Worm (Caenorhabditis elegans): Measurements from ENCODE around the gene W04G3.7.
A peak's percentile ranks its signal among the peaks of the same experiment; 100 is the strongest.

Gene W04G3.7

DNA sequence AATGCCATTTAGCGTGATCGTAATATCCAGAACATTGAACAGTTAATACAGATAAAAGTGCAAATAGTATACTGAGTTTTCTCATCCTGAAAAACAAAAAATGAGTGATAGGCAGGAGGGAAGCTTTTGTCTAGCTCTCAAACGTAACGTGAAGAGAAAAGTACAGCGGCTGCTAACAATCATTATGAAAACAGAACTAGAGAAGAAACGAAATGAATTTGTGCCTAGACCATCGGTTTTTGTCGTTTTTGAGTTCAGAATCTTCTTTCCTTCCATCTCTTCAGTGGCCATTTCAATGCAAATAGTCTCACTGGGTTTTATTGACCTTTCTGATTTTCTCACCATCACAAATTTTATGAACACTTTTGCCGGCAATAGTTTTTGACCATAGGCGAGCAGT is at the start of gene W04G3.7:
Gene W04G3.7 (minus strand): TSS at position 101 of the 400 bp plus-strand sequence.
- TF ChIP-seq hlh-1 (tag; optimal IDR thresholded peaks at IDR 0.05), result no peak
- TF ChIP-seq bed-3 (GFP tag; optimal IDR thresholded peaks at IDR 0.05), result no peak

DNA sequence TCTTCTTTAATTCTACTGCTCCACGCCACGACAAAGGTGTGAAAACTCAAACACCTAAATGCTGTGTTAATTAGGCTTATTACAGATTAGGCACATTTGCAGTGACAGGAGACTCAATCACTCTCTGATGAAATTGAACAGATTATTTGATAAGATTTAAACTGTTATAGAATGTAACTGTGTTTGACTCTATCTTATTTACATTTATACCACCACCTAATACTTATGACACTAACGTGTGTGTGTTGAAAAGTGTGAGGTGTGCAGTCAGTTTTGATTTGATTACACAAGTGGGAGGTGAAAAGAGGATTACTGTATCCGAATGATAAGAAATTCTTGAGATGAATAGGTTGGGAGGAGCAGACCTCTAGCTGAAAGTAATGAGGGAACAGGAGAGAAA is 47.2 kb upstream of the W04G3.7 start:
- TF ChIP-seq M03D4.4 (tag; optimal IDR thresholded peaks at IDR 0.05) (no peak), lin-32 (GFP tag; optimal IDR thresholded peaks at IDR 0.05) (no peak), unc-120 (tag; optimal IDR thresholded peaks at IDR 0.05; ENCODE audit: poor library complexity, severe bottlenecking) (no peak), sem-2 (GFP tag; optimal IDR thresholded peaks at IDR 0.05) (no peak), tbx-8 (GFP tag; optimal IDR thresholded peaks at IDR 0.05) (no peak), cnd-1 (tag; optimal IDR thresholded peaks at IDR 0.05) (no peak), bed-3 (GFP tag; optimal IDR thresholded peaks at IDR 0.05) (no peak), pha-4 (tag; optimal IDR thresholded peaks at IDR 0.05) (no peak), hlh-1 (tag; optimal IDR thresholded peaks at IDR 0.05) (no peak), ham-2 (GFP tag; optimal IDR thresholded peaks at IDR 0.05) (no peak), flh-1 (GFP tag; optimal IDR thresholded peaks at IDR 0.05) (no peak), ztf-11 (tag; optimal IDR thresholded peaks at IDR 0.05) (no peak), blmp-1 (tag; optimal IDR thresholded peaks at IDR 0.05) (no peak), elt-3 (tag; optimal IDR thresholded peaks at IDR 0.05) (no peak), ces-1 (GFP tag; optimal IDR thresholded peaks at IDR 0.05) (no peak), drap-1 (GFP tag; optimal IDR thresholded peaks at IDR 0.05) (no peak), mab-5 (tag; optimal IDR thresholded peaks at IDR 0.05) (no peak), sptf-1 (tag; optimal IDR thresholded peaks at IDR 0.05) (no peak), ceh-83 (GFP tag; optimal IDR thresholded peaks at IDR 0.05) (no peak)

DNA sequence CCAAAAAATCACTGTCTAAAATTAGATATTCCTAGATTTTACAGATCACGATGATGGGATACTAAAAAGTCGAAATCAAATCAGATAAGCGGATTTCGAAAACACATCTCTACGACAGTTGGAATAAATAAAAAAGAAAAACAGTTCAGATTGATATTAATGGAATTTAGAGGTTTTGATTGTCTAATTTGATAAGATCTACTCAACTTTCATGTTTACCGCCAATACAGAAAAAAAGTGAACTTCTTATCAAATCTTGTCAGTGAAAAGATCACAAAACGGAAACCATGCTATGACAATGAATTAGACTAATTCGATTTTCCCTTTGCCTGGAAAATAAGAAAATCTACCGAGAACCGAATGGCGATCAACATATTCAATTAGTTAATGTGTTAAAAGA is 41.2 kb upstream of the W04G3.7 start:
- TF ChIP-seq unc-39 (tag; optimal IDR thresholded peaks at IDR 0.05) (no peak), elt-1 (tag; optimal IDR thresholded peaks at IDR 0.05; ENCODE audit: borderline replicate concordance, insufficient read depth) (no peak), nhr-76 (tag; optimal IDR thresholded peaks at IDR 0.05) (no peak), nhr-2 (tag; optimal IDR thresholded peaks at IDR 0.05) (no peak), mab-5 (tag; optimal IDR thresholded peaks at IDR 0.05) (no peak), ceh-43 (GFP tag; optimal IDR thresholded peaks at IDR 0.05) (no peak), mep-1 (tag; optimal IDR thresholded peaks at IDR 0.05) (no peak), tbx-8 (GFP tag; optimal IDR thresholded peaks at IDR 0.05) (no peak), drap-1 (GFP tag; optimal IDR thresholded peaks at IDR 0.05) (no peak), M03D4.4 (tag; optimal IDR thresholded peaks at IDR 0.05) (no peak), snpc-4 (tag; optimal IDR thresholded peaks at IDR 0.05) (no peak), ztf-11 (tag; optimal IDR thresholded peaks at IDR 0.05) (no peak), nhr-237 (tag; optimal IDR thresholded peaks at IDR 0.05) (no peak), hlh-1 (tag; optimal IDR thresholded peaks at IDR 0.05) (no peak), unc-120 (tag; optimal IDR thresholded peaks at IDR 0.05; ENCODE audit: poor library complexity, severe bottlenecking) (no peak), lin-32 (GFP tag; optimal IDR thresholded peaks at IDR 0.05) (no peak), elt-3 (tag; optimal IDR thresholded peaks at IDR 0.05) (no peak), cnd-1 (tag; optimal IDR thresholded peaks at IDR 0.05) (no peak)

DNA sequence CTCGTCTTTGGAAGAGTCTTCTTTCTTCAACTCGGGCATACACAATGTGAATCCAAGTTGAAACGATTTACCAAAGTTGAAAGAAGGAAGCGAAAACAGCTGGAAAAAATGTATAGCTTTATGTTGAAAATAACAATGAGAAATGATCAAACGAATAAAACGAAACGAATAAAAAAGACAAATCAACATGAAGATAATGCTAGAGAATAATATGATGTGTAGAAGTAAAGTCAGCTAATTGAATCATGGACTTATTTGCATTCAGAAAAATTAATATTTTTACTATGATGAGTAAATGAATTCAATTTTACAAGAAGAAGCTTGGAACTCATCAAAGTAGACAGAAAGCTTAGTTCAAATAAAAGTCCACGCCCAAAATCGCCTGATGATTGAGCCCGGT is 40.5 kb upstream of the W04G3.7 start, which contains the start of gene alr-1:
Gene alr-1 (minus strand): TSS at position 101 of the 400 bp plus-strand sequence.
- no peak for TF ChIP-seq mls-2 (tag; optimal IDR thresholded peaks at IDR 0.05)

DNA sequence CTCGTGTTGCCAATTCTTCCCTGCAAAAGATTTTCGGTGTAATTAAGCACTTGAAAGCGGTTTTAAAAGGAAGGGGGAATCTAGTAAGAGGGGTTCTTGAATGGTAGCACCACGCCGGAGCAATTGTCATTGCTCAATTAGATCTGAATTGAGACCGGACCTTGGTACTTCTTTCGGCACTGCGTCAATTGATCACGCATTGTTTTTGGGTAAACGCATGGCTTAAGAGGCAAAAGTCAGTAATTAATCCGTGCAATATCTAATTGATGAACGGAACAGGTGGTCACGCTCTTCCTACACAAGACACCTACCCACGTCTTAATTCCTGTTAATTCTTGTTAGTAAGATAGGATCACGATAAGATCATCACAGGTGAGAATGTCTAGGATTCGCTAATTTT is 38.9 kb upstream of the W04G3.7 start:
- TF ChIP-seq ztf-11 (tag; optimal IDR thresholded peaks at IDR 0.05) (no peak), ces-1 (GFP tag; optimal IDR thresholded peaks at IDR 0.05) (peak; percentile 21), zip-8 (tag; optimal IDR thresholded peaks at IDR 0.05) (no peak), flh-1 (GFP tag; optimal IDR thresholded peaks at IDR 0.05) (no peak), ceh-43 (GFP tag; optimal IDR thresholded peaks at IDR 0.05) (no peak), sptf-1 (tag; optimal IDR thresholded peaks at IDR 0.05) (no peak), nhr-76 (tag; optimal IDR thresholded peaks at IDR 0.05) (no peak), lin-13 (tag; optimal IDR thresholded peaks at IDR 0.05) (no peak)

DNA sequence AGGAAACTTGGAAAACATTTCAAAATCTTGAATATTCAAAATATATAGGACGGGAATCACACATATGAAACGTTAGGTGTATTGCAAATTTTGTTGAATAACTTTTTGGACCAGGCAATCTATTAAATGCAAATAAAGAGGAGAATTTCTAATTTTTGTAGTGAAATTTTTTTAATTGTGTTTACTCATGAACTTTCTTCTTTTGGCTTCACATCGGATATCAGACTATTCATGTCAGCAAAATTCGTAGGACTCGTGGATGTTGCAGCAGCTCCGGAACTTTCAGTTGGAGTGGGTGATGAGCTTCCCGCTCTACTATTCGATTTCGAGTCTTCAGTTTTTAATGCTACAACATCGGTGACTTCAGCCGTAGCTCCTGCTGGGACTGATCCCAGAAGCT is 37.4 kb upstream of the W04G3.7 start:
- TF ChIP-seq ham-2 (GFP tag; optimal IDR thresholded peaks at IDR 0.05) (no peak), ceh-39 (tag; optimal IDR thresholded peaks at IDR 0.05) (no peak), mep-1 (tag; optimal IDR thresholded peaks at IDR 0.05) (no peak), unc-39 (tag; optimal IDR thresholded peaks at IDR 0.05) (no peak), nhr-2 (tag; optimal IDR thresholded peaks at IDR 0.05) (no peak), tbx-8 (GFP tag; optimal IDR thresholded peaks at IDR 0.05) (no peak), nhr-237 (tag; optimal IDR thresholded peaks at IDR 0.05) (no peak), unc-62 (GFP tag; optimal IDR thresholded peaks at IDR 0.05) (no peak), unc-120 (tag; optimal IDR thresholded peaks at IDR 0.05; ENCODE audit: poor library complexity, severe bottlenecking) (no peak), lin-32 (GFP tag; optimal IDR thresholded peaks at IDR 0.05) (no peak), elt-1 (tag; optimal IDR thresholded peaks at IDR 0.05; ENCODE audit: borderline replicate concordance, insufficient read depth) (no peak), flh-1 (GFP tag; optimal IDR thresholded peaks at IDR 0.05) (no peak), nhr-12 (tag; optimal IDR thresholded peaks at IDR 0.05) (no peak), blmp-1 (tag; optimal IDR thresholded peaks at IDR 0.05) (no peak), pha-4 (tag; optimal IDR thresholded peaks at IDR 0.05) (no peak), cnd-1 (tag; optimal IDR thresholded peaks at IDR 0.05) (no peak)
